Fruit fly (Drosophila melanogaster) whole organism: ENCODE measurements around the gene Acat2.

ENCODE experiments used
- CG8478 ChIP-seq: fragments of >200 bp; optimal IDR thresholded peaks from 2 replicates; lab custom pipeline; 2018; ENCODE audit warnings: inconsistent platforms
- Dll ChIP-seq: fragments of >200 bp; optimal IDR thresholded peaks from 2 replicates; lab custom pipeline; 2017
- EcR ChIP-seq, 2 experiments: fragments of >200 bp; optimal IDR thresholded peaks; 2 replicates each; lab custom pipeline; 2017; ENCODE audit warnings: missing biosample characterization in 2 of 2, missing genetic modification characterization in 2 of 2, missing genetic modification reagents in 2 of 2
- pan ChIP-seq: fragments of >200 bp; optimal IDR thresholded peaks from 2 replicates; lab custom pipeline; 2017
- psq ChIP-seq: fragments of >200 bp; optimal IDR thresholded peaks from 2 replicates; lab custom pipeline; 2017
- usp ChIP-seq: fragments of >200 bp; optimal IDR thresholded peaks from 2 replicates; lab custom pipeline; 2017; ENCODE audit warnings: missing biosample characterization, missing genetic modification characterization, mixed read lengths

Gene Acat2

dm6 chr3L:1352065-1352464 is 49.3 kb downstream of the Acat2 start:
- TF ChIP-seq Dll (lab: Kevin White, UChicago), result no peak
- TF ChIP-seq pan (lab: Kevin White, UChicago), result no peak
- TF ChIP-seq EcR (GFP tag; optimal IDR thresholded peaks at IDR 0.05; lab: Kevin White, UChicago), result no peak
- no peak for TF ChIP-seq CG8478
- no peak for TF ChIP-seq usp
- TF ChIP-seq psq (lab: Kevin White, UChicago), result no peak

- TF ChIP-seq usp, result no peak
- no peak for TF ChIP-seq pan (lab: Kevin White, UChicago)
- TF ChIP-seq CG8478, result no peak
- TF ChIP-seq psq (lab: Kevin White, UChicago), result no peak
- TF ChIP-seq EcR (GFP tag; optimal IDR thresholded peaks at IDR 0.05; lab: Kevin White, UChicago), result no peak
- TF ChIP-seq Dll (lab: Kevin White, UChicago), result no peak
These were observed 51.5 kb downstream of the Acat2 start for dm6 chr3L:1354214-1354613.
